Worm (Caenorhabditis elegans) whole organism, late embryonic: Measurements from ENCODE around the gene F35H8.12.

Experiments
- F13H6.1 ChIP-seq: sonication (generic microtip); optimal IDR thresholded peaks from 2 replicates; lab custom pipeline; 2016; ENCODE audit warnings: missing genetic modification characterization, missing compliant biosample characterization
- K09A11.1 ChIP-seq: sonication (generic microtip); optimal IDR thresholded peaks from 2 replicates; lab custom pipeline; 2017; ENCODE audit warnings: antibody characterized with exemption, mild to moderate bottlenecking, missing genetic modification characterization, missing compliant biosample characterization; ENCODE audit not compliant: insufficient read depth
- Y22D7AL.16 ChIP-seq: sonication (generic microtip); optimal IDR thresholded peaks from 2 replicates; lab custom pipeline; 2016; ENCODE audit warnings: missing genetic modification characterization, missing compliant biosample characterization
- ceh-14 ChIP-seq: sonication (generic microtip); optimal IDR thresholded peaks from 2 replicates; lab custom pipeline; 2016; ENCODE audit warnings: missing genotype, missing genetic modification characterization, missing compliant biosample characterization
- ceh-22 ChIP-seq: sonication (generic microtip); optimal IDR thresholded peaks from 2 replicates; lab custom pipeline; 2017; ENCODE audit warnings: missing biosample characterization, missing genetic modification characterization
- ceh-30 ChIP-seq: fragments of 150-350 bp; optimal IDR thresholded peaks from 2 replicates; lab custom pipeline; 2014; ENCODE audit warnings: missing biosample characterization, missing genetic modification characterization
- ceh-31 ChIP-seq: sonication (generic microtip); optimal IDR thresholded peaks from 2 replicates; lab custom pipeline; 2016; ENCODE audit warnings: missing genetic modification characterization, missing compliant biosample characterization
- ceh-34 ChIP-seq: sonication (generic microtip); optimal IDR thresholded peaks from 2 replicates; lab custom pipeline; 2016; ENCODE audit warnings: mild to moderate bottlenecking, missing genetic modification characterization, missing compliant biosample characterization
- ceh-48 ChIP-seq: sonication (generic microtip); optimal IDR thresholded peaks from 2 replicates; lab custom pipeline; 2016; ENCODE audit warnings: missing genetic modification characterization, inconsistent platforms, missing compliant biosample characterization
- ceh-6 ChIP-seq: fragments of 200-800 bp; sonication (Bioruptor generic); optimal IDR thresholded peaks from 2 replicates; lab custom pipeline; 2018; ENCODE audit warnings: mild to moderate bottlenecking, missing genetic modification characterization, missing compliant biosample characterization
- ceh-9 ChIP-seq: sonication (generic microtip); optimal IDR thresholded peaks from 2 replicates; lab custom pipeline; 2016; ENCODE audit warnings: mild to moderate bottlenecking, missing genetic modification characterization, inconsistent platforms, missing compliant biosample characterization
- che-1 ChIP-seq: sonication (generic microtip); optimal IDR thresholded peaks from 2 replicates; lab custom pipeline; 2016; ENCODE audit warnings: mild to moderate bottlenecking, missing genetic modification characterization, missing compliant biosample characterization
- dve-1 ChIP-seq: sonication (generic microtip); optimal IDR thresholded peaks from 2 replicates; lab custom pipeline; 2017; ENCODE audit warnings: antibody characterized with exemption, mild to moderate bottlenecking, missing genetic modification characterization, missing compliant biosample characterization
- ets-4 ChIP-seq: sonication (generic microtip); optimal IDR thresholded peaks from 2 replicates; lab custom pipeline; 2016; ENCODE audit warnings: missing genetic modification characterization, missing compliant biosample characterization
- fax-1 ChIP-seq: sonication (generic microtip); optimal IDR thresholded peaks from 2 replicates; lab custom pipeline; 2016; ENCODE audit warnings: missing genotype, missing genetic modification characterization, missing compliant biosample characterization
- fkh-10 ChIP-seq: fragments of 150-350 bp; optimal IDR thresholded peaks from 2 replicates; lab custom pipeline; 2014; ENCODE audit warnings: missing biosample characterization, missing genetic modification reagents, missing genetic modification characterization
- fkh-6 ChIP-seq: sonication (generic microtip); optimal IDR thresholded peaks from 2 replicates; lab custom pipeline; 2016; ENCODE audit warnings: missing genetic modification characterization, missing compliant biosample characterization
- gmeb-2 ChIP-seq: sonication (generic microtip); optimal IDR thresholded peaks from 2 replicates; lab custom pipeline; 2016; ENCODE audit warnings: missing genetic modification characterization, inconsistent platforms, missing compliant biosample characterization
- hlh-30 ChIP-seq: sonication (generic microtip); optimal IDR thresholded peaks from 2 replicates; lab custom pipeline; 2017; ENCODE audit warnings: antibody characterized with exemption, missing genetic modification characterization, missing compliant biosample characterization; ENCODE audit not compliant: insufficient read depth
- hlh-6 ChIP-seq: sonication (generic microtip); optimal IDR thresholded peaks from 2 replicates; lab custom pipeline; 2016; ENCODE audit warnings: missing genotype, missing genetic modification characterization, missing compliant biosample characterization
- nfya-1 ChIP-seq: sonication (generic microtip); optimal IDR thresholded peaks from 2 replicates; lab custom pipeline; 2017; ENCODE audit warnings: missing genetic modification characterization, mild to moderate bottlenecking, missing compliant biosample characterization, antibody characterized with exemption, moderate library complexity
- nhr-11 ChIP-seq: fragments of 150-350 bp; optimal IDR thresholded peaks from 2 replicates; lab custom pipeline; 2014; ENCODE audit warnings: missing biosample characterization, missing genetic modification characterization
- nhr-232 ChIP-seq: sonication (generic microtip); optimal IDR thresholded peaks from 2 replicates; lab custom pipeline; 2016; ENCODE audit warnings: missing genetic modification characterization, missing compliant biosample characterization
- npax-4 ChIP-seq: sonication (generic microtip); optimal IDR thresholded peaks from 2 replicates; lab custom pipeline; 2016; ENCODE audit warnings: missing genetic modification characterization, missing compliant biosample characterization
- odd-2 ChIP-seq: sonication (generic microtip); optimal IDR thresholded peaks from 2 replicates; lab custom pipeline; 2017; ENCODE audit warnings: antibody characterized with exemption, mild to moderate bottlenecking, missing genetic modification characterization, missing compliant biosample characterization
- pha-2 ChIP-seq: sonication (generic microtip); optimal IDR thresholded peaks from 2 replicates; lab custom pipeline; 2017; ENCODE audit warnings: mild to moderate bottlenecking, missing genetic modification characterization, missing compliant biosample characterization
- pha-4 ChIP-seq: fragments of 150-350 bp; optimal IDR thresholded peaks from 2 replicates; lab custom pipeline; 2018; ENCODE audit warnings: missing biosample characterization, missing genetic modification reagents, missing genetic modification characterization
- pqm-1 ChIP-seq: sonication (generic microtip); optimal IDR thresholded peaks from 2 replicates; lab custom pipeline; 2016; ENCODE audit warnings: missing genetic modification characterization, missing compliant biosample characterization
- ref-2 ChIP-seq: sonication (generic microtip); optimal IDR thresholded peaks from 2 replicates; lab custom pipeline; 2016; ENCODE audit warnings: missing genetic modification characterization, missing compliant biosample characterization
- sdc-2 ChIP-seq: sonication (generic microtip); optimal IDR thresholded peaks from 2 replicates; lab custom pipeline; 2016; ENCODE audit warnings: missing genotype, missing genetic modification characterization, missing compliant biosample characterization
- sox-2 ChIP-seq: fragments of 200-800 bp; sonication (Bioruptor generic); IDR thresholded peaks from 2 replicates; pipeline ENCODE4 v1.3.6; 2022; ENCODE audit warnings: missing genetic modification reagents, missing genetic modification characterization, missing compliant biosample characterization
- tbx-2 ChIP-seq: sonication (generic microtip); optimal IDR thresholded peaks from 2 replicates; lab custom pipeline; 2016; ENCODE audit warnings: missing genetic modification characterization, missing compliant biosample characterization
- tbx-7 ChIP-seq: sonication (generic microtip); optimal IDR thresholded peaks from 2 replicates; lab custom pipeline; 2016; ENCODE audit warnings: missing genotype, missing genetic modification characterization, missing compliant biosample characterization
- ttx-3 ChIP-seq: sonication (generic microtip); optimal IDR thresholded peaks from 2 replicates; lab custom pipeline; 2016; ENCODE audit warnings: missing genetic modification reagents, missing genetic modification characterization, missing compliant biosample characterization
- unc-42 ChIP-seq: sonication (generic microtip); optimal IDR thresholded peaks from 2 replicates; lab custom pipeline; 2016; ENCODE audit warnings: missing genotype, missing genetic modification characterization, missing compliant biosample characterization
- unc-55 ChIP-seq: sonication (generic microtip); optimal IDR thresholded peaks from 2 replicates; lab custom pipeline; 2017; ENCODE audit warnings: missing biosample characterization, missing genetic modification reagents, missing genetic modification characterization
- zip-5 ChIP-seq: sonication (generic microtip); optimal IDR thresholded peaks from 2 replicates; lab custom pipeline; 2016; ENCODE audit warnings: missing genetic modification characterization, missing compliant biosample characterization
- ztf-16 ChIP-seq: sonication (generic microtip); optimal IDR thresholded peaks from 2 replicates; lab custom pipeline; 2017; ENCODE audit warnings: missing genetic modification characterization, missing compliant biosample characterization

F35H8.12 gene

ce11 chrII:9551536-9551935 lies at the start of gene F35H8.12:
TSS of gene F35H8.12 (plus strand) at chrII:9551836.
- TF ChIP-seq tbx-7 (tag; lab: Kevin White, UChicago) (no peak), K09A11.1 (tag; lab: Kevin White, UChicago) (no peak), ceh-9 (no peak), ceh-30 (tag; lab: Kevin White, UChicago) (no peak), pha-4 (tag; lab: Kevin White, UChicago) (no peak), ceh-31 (tag; lab: Kevin White, UChicago) (no peak), Y22D7AL.16 (no peak), ets-4 (no peak), ceh-34 (tag; lab: Kevin White, UChicago) (no peak), gmeb-2 (no peak), che-1 (tag; lab: Kevin White, UChicago) (no peak), ceh-48 (no peak), nhr-11 (tag; lab: Kevin White, UChicago) (no peak)

ce11 chrII:9501955-9502354 lies 49.7 kb upstream of the F35H8.12 start:
- no peak for TF ChIP-seq unc-55 (GFP tag; lab: Kevin White, UChicago)

ce11 chrII:9507181-9507580 lies 44.5 kb upstream of the F35H8.12 start, which contains the start of gene gcy-3:
TSS of gene gcy-3 (minus strand) at chrII:9507281.
- TF ChIP-seq tbx-7 (tag; lab: Kevin White, UChicago) (no peak), ceh-34 (tag; lab: Kevin White, UChicago) (no peak), sdc-2 (tag; lab: Kevin White, UChicago) (no peak), ceh-9 (no peak), nfya-1 (tag; lab: Kevin White, UChicago) (no peak), ceh-22 (tag; lab: Kevin White, UChicago) (no peak), fax-1 (tag; lab: Kevin White, UChicago) (no peak), unc-42 (no peak), ref-2 (tag; lab: Kevin White, UChicago) (no peak), nhr-232 (tag; lab: Kevin White, UChicago) (no peak), fkh-6 (no peak)
- TF ChIP-seq, all 69 proteins: peak for 0

ce11 chrII:9516836-9517235 lies 34.8 kb upstream of the F35H8.12 start, which contains the start of gene gcy-1:
TSS of gene gcy-1 (minus strand) at chrII:9516936.
- no peak for TF ChIP-seq nfya-1 (tag; lab: Kevin White, UChicago)
- TF ChIP-seq ceh-31 (tag; lab: Kevin White, UChicago) = no peak
- TF ChIP-seq ceh-30 (tag; lab: Kevin White, UChicago) = no peak
- TF ChIP-seq ceh-9 = no peak
- no peak for TF ChIP-seq ceh-6 (GFP tag; lab: Kevin White, UChicago)
- TF ChIP-seq dve-1 (tag; lab: Kevin White, UChicago) = no peak
- TF ChIP-seq tbx-2 (tag; lab: Kevin White, UChicago) = no peak
- TF ChIP-seq hlh-6 (tag; lab: Kevin White, UChicago) = no peak

ce11 chrII:9518781-9519180 lies 32.9 kb upstream of the F35H8.12 start, which contains the start of the genes sfxn-1.1 and AH6.3:
TSS of gene sfxn-1.1 (minus strand) at chrII:9518881.
TSS of gene AH6.3 (plus strand) at chrII:9519055.
- no peak for TF ChIP-seq ceh-30 (tag; lab: Kevin White, UChicago)
- TF ChIP-seq pha-2 (tag; lab: Kevin White, UChicago) = no peak
- TF ChIP-seq che-1 (tag; lab: Kevin White, UChicago) = no peak
- no peak for TF ChIP-seq Y22D7AL.16
- TF ChIP-seq fkh-10 (GFP tag; lab: Kevin White, UChicago) = no peak
- no peak for TF ChIP-seq zip-5
- no peak for TF ChIP-seq nhr-11 (tag; lab: Kevin White, UChicago)
- TF ChIP-seq F13H6.1 (tag; lab: Kevin White, UChicago) = no peak
- no peak for TF ChIP-seq K09A11.1 (tag; lab: Kevin White, UChicago)
- TF ChIP-seq ztf-16 (tag; lab: Kevin White, UChicago) = no peak
- no peak for TF ChIP-seq ceh-48
- TF ChIP-seq ttx-3 (tag; lab: Kevin White, UChicago) = no peak
- TF ChIP-seq hlh-6 (tag; lab: Kevin White, UChicago) = no peak
- no peak for TF ChIP-seq odd-2 (tag; lab: Kevin White, UChicago)
- TF ChIP-seq ceh-14 (tag; lab: Kevin White, UChicago) = no peak
- no peak for TF ChIP-seq npax-4
- TF ChIP-seq hlh-30 (tag; lab: Kevin White, UChicago) = no peak
- TF ChIP-seq sox-2 = no peak
- TF ChIP-seq pqm-1 (tag; lab: Kevin White, UChicago) = no peak
- TF ChIP-seq, all 69 proteins: peak for 0
